Worm (Caenorhabditis elegans) whole organism, mixed stage, embryonic: ENCODE results near the gene C18D4.4.

ENCODE experiments used
- M03D4.4 ChIP-seq: sonication (generic microtip); optimal IDR thresholded peaks from 2 replicates; lab custom pipeline; 2017; ENCODE audit warnings: mild to moderate bottlenecking, missing genetic modification characterization, missing compliant biosample characterization
- bed-3 ChIP-seq: fragments of 200-800 bp; sonication (Bioruptor generic); optimal IDR thresholded peaks from 3 replicates; lab custom pipeline; 2018; ENCODE audit warnings: mild to moderate bottlenecking, missing genetic modification characterization, moderate library complexity, missing compliant biosample characterization
- blmp-1 ChIP-seq: fragments of 150-350 bp; optimal IDR thresholded peaks from 2 replicates; lab custom pipeline; 2014; ENCODE audit warnings: missing biosample characterization, missing genetic modification characterization
- ceh-39 ChIP-seq: fragments of 150-350 bp; optimal IDR thresholded peaks from 2 replicates; lab custom pipeline; 2014; ENCODE audit warnings: missing biosample characterization, missing genetic modification characterization
- ceh-43 ChIP-seq: fragments of 200-800 bp; sonication (Bioruptor generic); optimal IDR thresholded peaks from 2 replicates; lab custom pipeline; 2018; ENCODE audit warnings: mild to moderate bottlenecking, missing genetic modification characterization, moderate library complexity, missing compliant biosample characterization
- ceh-83 ChIP-seq: fragments of 200-800 bp; sonication (Bioruptor generic); optimal IDR thresholded peaks from 2 replicates; lab custom pipeline; 2018; ENCODE audit warnings: mild to moderate bottlenecking, missing genetic modification characterization, missing compliant biosample characterization
- ces-1 ChIP-seq: fragments of 150-350 bp; optimal IDR thresholded peaks from 2 replicates; lab custom pipeline; 2014; ENCODE audit warnings: missing biosample characterization, missing genetic modification reagents, missing genetic modification characterization
- cnd-1 ChIP-seq: fragments of 200-800 bp; sonication (Bioruptor generic); optimal IDR thresholded peaks from 2 replicates; lab custom pipeline; 2018; ENCODE audit warnings: mild to moderate bottlenecking, missing genetic modification characterization, missing compliant biosample characterization
- drap-1 ChIP-seq: fragments of 200-800 bp; sonication (Bioruptor generic); optimal IDR thresholded peaks from 3 replicates; lab custom pipeline; 2018; ENCODE audit warnings: mild to moderate bottlenecking, missing genetic modification characterization, missing compliant biosample characterization
- elt-1 ChIP-seq: sonication (generic microtip); optimal IDR thresholded peaks from 2 replicates; lab custom pipeline; 2017; ENCODE audit warnings: missing genetic modification characterization, mild to moderate bottlenecking, missing compliant biosample characterization, antibody characterized with exemption, moderate library complexity, borderline replicate concordance; ENCODE audit not compliant: insufficient read depth
- elt-3 ChIP-seq: fragments of 150-350 bp; optimal IDR thresholded peaks from 2 replicates; lab custom pipeline; 2014; ENCODE audit warnings: missing biosample characterization, missing genetic modification characterization
- flh-1 ChIP-seq: fragments of 200-800 bp; sonication (Bioruptor generic); optimal IDR thresholded peaks from 2 replicates; lab custom pipeline; 2018; ENCODE audit warnings: mild to moderate bottlenecking, missing genetic modification characterization, moderate library complexity, missing compliant biosample characterization
- ham-2 ChIP-seq: fragments of 200-800 bp; sonication (Bioruptor generic); optimal IDR thresholded peaks from 2 replicates; lab custom pipeline; 2018; ENCODE audit warnings: mild to moderate bottlenecking, missing genetic modification characterization, missing compliant biosample characterization
- hlh-1 ChIP-seq: fragments of 150-350 bp; optimal IDR thresholded peaks from 2 replicates; lab custom pipeline; 2014; ENCODE audit warnings: missing biosample characterization, missing genetic modification reagents, missing genetic modification characterization
- lin-13 ChIP-seq: fragments of 150-350 bp; optimal IDR thresholded peaks from 2 replicates; lab custom pipeline; 2014; ENCODE audit warnings: missing biosample characterization, missing genetic modification characterization
- lin-32 ChIP-seq: fragments of 200-800 bp; sonication (Bioruptor generic); optimal IDR thresholded peaks from 2 replicates; lab custom pipeline; 2018; ENCODE audit warnings: mild to moderate bottlenecking, missing genetic modification characterization, missing compliant biosample characterization
- lsy-2 ChIP-seq: fragments of 150-350 bp; optimal IDR thresholded peaks from 2 replicates; lab custom pipeline; 2014; ENCODE audit warnings: missing biosample characterization, missing genetic modification characterization
- mab-5 ChIP-seq: fragments of 150-350 bp; optimal IDR thresholded peaks from 2 replicates; lab custom pipeline; 2014; ENCODE audit warnings: missing biosample characterization, missing genetic modification characterization
- mep-1 ChIP-seq: fragments of 150-350 bp; optimal IDR thresholded peaks from 2 replicates; lab custom pipeline; 2017; ENCODE audit warnings: missing biosample characterization, missing genetic modification reagents, missing genetic modification characterization, inconsistent platforms
- mls-2 ChIP-seq: sonication (generic microtip); optimal IDR thresholded peaks from 2 replicates; lab custom pipeline; 2016; ENCODE audit warnings: mild to moderate bottlenecking, missing genetic modification characterization, moderate library complexity, missing compliant biosample characterization
- nhr-12 ChIP-seq: fragments of 150-350 bp; optimal IDR thresholded peaks from 2 replicates; lab custom pipeline; 2014; ENCODE audit warnings: missing biosample characterization, missing genetic modification characterization
- nhr-2 ChIP-seq: fragments of 150-350 bp; optimal IDR thresholded peaks from 2 replicates; lab custom pipeline; 2014; ENCODE audit warnings: missing biosample characterization, missing genetic modification characterization
- nhr-237 ChIP-seq: fragments of 150-350 bp; optimal IDR thresholded peaks from 2 replicates; lab custom pipeline; 2014; ENCODE audit warnings: missing biosample characterization, missing genetic modification characterization
- nhr-28 ChIP-seq: fragments of 150-350 bp; optimal IDR thresholded peaks from 2 replicates; lab custom pipeline; 2014; ENCODE audit warnings: missing biosample characterization, missing genetic modification characterization
- pha-4 ChIP-seq: fragments of 150-350 bp; optimal IDR thresholded peaks from 2 replicates; lab custom pipeline; 2018; ENCODE audit warnings: missing biosample characterization, missing genetic modification reagents, missing genetic modification characterization
- sem-2 ChIP-seq: fragments of 200-800 bp; sonication (Bioruptor generic); optimal IDR thresholded peaks from 2 replicates; lab custom pipeline; 2018; ENCODE audit warnings: mild to moderate bottlenecking, missing genetic modification characterization, missing compliant biosample characterization
- snpc-4 ChIP-seq: fragments of 150-350 bp; optimal IDR thresholded peaks from 2 replicates; lab custom pipeline; 2014; ENCODE audit warnings: missing biosample characterization, missing genetic modification characterization
- sptf-1 ChIP-seq: sonication (generic microtip); optimal IDR thresholded peaks from 2 replicates; lab custom pipeline; 2017; ENCODE audit warnings: mild to moderate bottlenecking, missing genetic modification characterization, moderate library complexity, missing compliant biosample characterization
- tbx-8 ChIP-seq: fragments of 200-800 bp; sonication (Bioruptor generic); optimal IDR thresholded peaks from 2 replicates; lab custom pipeline; 2018; ENCODE audit warnings: mild to moderate bottlenecking, missing genetic modification characterization, moderate library complexity, missing compliant biosample characterization
- unc-120 ChIP-seq: sonication (generic microtip); optimal IDR thresholded peaks from 2 replicates; lab custom pipeline; 2017; ENCODE audit warnings: missing genetic modification characterization, missing compliant biosample characterization; ENCODE audit not compliant: poor library complexity, severe bottlenecking
- unc-39 ChIP-seq: fragments of 150-350 bp; optimal IDR thresholded peaks from 2 replicates; lab custom pipeline; 2014; ENCODE audit warnings: missing biosample characterization, missing genetic modification characterization
- unc-62 ChIP-seq: fragments of 150-350 bp; optimal IDR thresholded peaks from 2 replicates; lab custom pipeline; 2014; ENCODE audit warnings: missing biosample characterization, missing genetic modification reagents, missing genetic modification characterization
- zip-8 ChIP-seq: fragments of 150-350 bp; optimal IDR thresholded peaks from 2 replicates; lab custom pipeline; 2014; ENCODE audit warnings: missing biosample characterization, missing genetic modification characterization

C18D4.4 gene

ce11 chrV:17552759-17553158 lies 21.4 kb upstream of the C18D4.4 start, which contains the start of gene C38D9.8:
Gene C38D9.8 (minus strand): TSS chrV:17552859.
- TF ChIP-seq ceh-39 (tag; lab: Kevin White, UChicago) (no peak), blmp-1 (tag; lab: Kevin White, UChicago) (no peak), mep-1 (tag; lab: Kevin White, UChicago) (no peak), mab-5 (tag; lab: Kevin White, UChicago) (no peak), unc-120 (tag; lab: Kevin White, UChicago) (no peak), nhr-237 (tag; lab: Kevin White, UChicago) (no peak), tbx-8 (GFP tag; lab: Kevin White, UChicago) (no peak), flh-1 (GFP tag; lab: Kevin White, UChicago) (no peak), nhr-2 (no peak), unc-39 (tag; lab: Kevin White, UChicago) (no peak), sem-2 (no peak), M03D4.4 (no peak), lin-32 (GFP tag; lab: Kevin White, UChicago) (no peak), zip-8 (tag; lab: Kevin White, UChicago) (no peak), unc-62 (no peak), elt-1 (tag; lab: Kevin White, UChicago) (no peak), nhr-28 (no peak), drap-1 (GFP tag; lab: Kevin White, UChicago) (no peak), snpc-4 (tag; lab: Kevin White, UChicago) (no peak)

ce11 chrV:17551396-17551795 lies 20.1 kb upstream of the C18D4.4 start:
- TF ChIP-seq hlh-1 (tag; lab: Kevin White, UChicago), result no peak
- no peak for TF ChIP-seq elt-1 (tag; lab: Kevin White, UChicago)
- no peak for TF ChIP-seq pha-4
- no peak for TF ChIP-seq lin-13 (tag; lab: Kevin White, UChicago)
- no peak for TF ChIP-seq tbx-8 (GFP tag; lab: Kevin White, UChicago)
- no peak for TF ChIP-seq sem-2
- no peak for TF ChIP-seq cnd-1 (tag; lab: Kevin White, UChicago)
- TF ChIP-seq lsy-2 (tag; lab: Kevin White, UChicago), result no peak
- no peak for TF ChIP-seq blmp-1 (tag; lab: Kevin White, UChicago)
- no peak for TF ChIP-seq ham-2 (GFP tag; lab: Kevin White, UChicago)
- no peak for TF ChIP-seq flh-1 (GFP tag; lab: Kevin White, UChicago)
- no peak for TF ChIP-seq snpc-4 (tag; lab: Kevin White, UChicago)
- no peak for TF ChIP-seq mep-1 (tag; lab: Kevin White, UChicago)
- TF ChIP-seq ceh-83 (GFP tag; lab: Kevin White, UChicago), result no peak
- TF ChIP-seq sptf-1, result no peak
- no peak for TF ChIP-seq ces-1

ce11 chrV:17549362-17549761 lies 18.1 kb upstream of the C18D4.4 start, which contains the start of gene fbxa-176:
Gene fbxa-176 (plus strand): TSS chrV:17549675.
- no peak for TF ChIP-seq M03D4.4
- no peak for TF ChIP-seq nhr-28
- TF ChIP-seq, all 35 proteins: peak for 0

- TF ChIP-seq elt-3 (tag; lab: Kevin White, UChicago) (no peak), unc-62 (no peak), nhr-12 (no peak), flh-1 (GFP tag; lab: Kevin White, UChicago) (no peak), sem-2 (no peak), unc-120 (tag; lab: Kevin White, UChicago) (no peak), lin-13 (tag; lab: Kevin White, UChicago) (no peak), mab-5 (tag; lab: Kevin White, UChicago) (no peak), lsy-2 (tag; lab: Kevin White, UChicago) (no peak), ceh-43 (GFP tag; lab: Kevin White, UChicago) (no peak), unc-39 (tag; lab: Kevin White, UChicago) (no peak), bed-3 (GFP tag; lab: Kevin White, UChicago) (no peak), nhr-237 (tag; lab: Kevin White, UChicago) (no peak), mep-1 (tag; lab: Kevin White, UChicago) (no peak), drap-1 (GFP tag; lab: Kevin White, UChicago) (no peak), ceh-39 (tag; lab: Kevin White, UChicago) (no peak), lin-32 (GFP tag; lab: Kevin White, UChicago) (no peak), mls-2 (tag; lab: Kevin White, UChicago) (no peak), nhr-28 (no peak), blmp-1 (tag; lab: Kevin White, UChicago) (no peak)
Measured at ce11 chrV:17548635-17549034, 17.3 kb upstream of the C18D4.4 start.
